Worm (Caenorhabditis elegans) whole organism, late embryonic: ENCODE measurements around the gene Y66D12A.21.

Experiments
- ama-1 ChIP-seq: fragments of 150-350 bp; optimal IDR thresholded peaks from 2 replicates; lab custom pipeline; 2014
- ceh-19 ChIP-seq: fragments of 200-800 bp; sonication (Bioruptor generic); optimal IDR thresholded peaks from 2 replicates; lab custom pipeline; 2018; ENCODE audit warnings: mild to moderate bottlenecking, missing genetic modification characterization, missing compliant biosample characterization
- ceh-31 ChIP-seq: sonication (generic microtip); optimal IDR thresholded peaks from 2 replicates; lab custom pipeline; 2016; ENCODE audit warnings: missing genetic modification characterization, missing compliant biosample characterization
- elt-2 ChIP-seq: sonication (generic microtip); optimal IDR thresholded peaks from 2 replicates; lab custom pipeline; 2016; ENCODE audit warnings: missing genetic modification reagents, missing genetic modification characterization, missing compliant biosample characterization
- fkh-6 ChIP-seq: sonication (generic microtip); optimal IDR thresholded peaks from 2 replicates; lab custom pipeline; 2016; ENCODE audit warnings: missing genetic modification characterization, missing compliant biosample characterization
- rnt-1 ChIP-seq: sonication (generic microtip); optimal IDR thresholded peaks from 2 replicates; lab custom pipeline; 2016; ENCODE audit warnings: missing genetic modification characterization, missing compliant biosample characterization

ce11 chrIII:11508816-11509215 lies 3.7 kb upstream of the Y66D12A.21 start, which contains the start of gene Y66D12A.19:
- TF ChIP-seq fkh-6, result no peak
- TF ChIP-seq ceh-31 (tag; lab: Kevin White, UChicago), result no peak
- TF ChIP-seq ceh-19 (GFP tag; lab: Kevin White, UChicago), result no peak
- no peak for TF ChIP-seq ama-1 (lab: Kevin White, UChicago)
- TF ChIP-seq elt-2 (tag; lab: Kevin White, UChicago), result no peak
- no peak for TF ChIP-seq rnt-1 (tag; lab: Kevin White, UChicago)
